Worm (Caenorhabditis elegans) whole organism, early embryonic: Measurements from ENCODE around the gene srx-136.

Experiments used
- B0310.2 ChIP-seq: sonication (generic microtip); optimal IDR thresholded peaks from 2 replicates; lab custom pipeline; 2016; ENCODE audit warnings: mild to moderate bottlenecking, missing genetic modification characterization, missing compliant biosample characterization
- F13C5.2 ChIP-seq: sonication (generic microtip); optimal IDR thresholded peaks from 2 replicates; lab custom pipeline; 2017; ENCODE audit warnings: mild to moderate bottlenecking, missing genetic modification characterization, inconsistent platforms, missing compliant biosample characterization
- aly-1 ChIP-seq: sonication (generic microtip); optimal IDR thresholded peaks from 2 replicates; lab custom pipeline; 2016; ENCODE audit warnings: missing genetic modification characterization, missing compliant biosample characterization
- ama-1 ChIP-seq: fragments of 150-350 bp; optimal IDR thresholded peaks from 2 replicates; lab custom pipeline; 2014
- ceh-13 ChIP-seq: fragments of 200-800 bp; sonication (Bioruptor generic); optimal IDR thresholded peaks from 2 replicates; lab custom pipeline; 2018; ENCODE audit warnings: mild to moderate bottlenecking, missing genetic modification characterization, missing compliant biosample characterization
- ceh-36 ChIP-seq: sonication (generic microtip); optimal IDR thresholded peaks from 2 replicates; lab custom pipeline; 2016; ENCODE audit warnings: missing genetic modification characterization, inconsistent platforms, missing compliant biosample characterization
- ets-7 ChIP-seq: sonication (generic microtip); optimal IDR thresholded peaks from 2 replicates; lab custom pipeline; 2016; ENCODE audit warnings: missing genotype, missing genetic modification characterization, missing compliant biosample characterization
- flt-1 ChIP-seq: fragments of 200-800 bp; sonication (Bioruptor generic); IDR thresholded peaks from 2 replicates; pipeline ENCODE4 v1.3.6; 2022; ENCODE audit warnings: missing genetic modification characterization, missing compliant biosample characterization
- hmbx-1 ChIP-seq: sonication (generic microtip); optimal IDR thresholded peaks from 2 replicates; lab custom pipeline; 2016; ENCODE audit warnings: mild to moderate bottlenecking, missing genetic modification characterization, missing compliant biosample characterization
- hmg-4 ChIP-seq: fragments of 200-800 bp; sonication (Bioruptor generic); optimal IDR thresholded peaks from 2 replicates; lab custom pipeline; 2018; ENCODE audit warnings: mild to moderate bottlenecking, missing genetic modification characterization, missing compliant biosample characterization
- hnd-1 ChIP-seq: sonication (generic microtip); optimal IDR thresholded peaks from 2 replicates; lab custom pipeline; 2016; ENCODE audit warnings: missing genetic modification characterization, missing compliant biosample characterization
- pes-1 ChIP-seq: fragments of 200-800 bp; sonication (Bioruptor generic); IDR thresholded peaks from 2 replicates; pipeline ENCODE4 v1.3.6; 2022; ENCODE audit warnings: missing genetic modification reagents, missing genetic modification characterization, missing compliant biosample characterization
- scrt-1 ChIP-seq: fragments of 200-800 bp; sonication (Bioruptor generic); IDR thresholded peaks from 2 replicates; pipeline ENCODE4 v1.3.6; 2022; ENCODE audit warnings: missing genetic modification characterization, missing compliant biosample characterization
- sea-1 ChIP-seq: fragments of 200-800 bp; sonication (Bioruptor generic); conservative IDR thresholded peaks from 2 replicates; pipeline ENCODE4 v1.3.6; 2022; ENCODE audit warnings: missing genetic modification characterization, missing compliant biosample characterization
- tbx-11 ChIP-seq: fragments of 200-800 bp; sonication (Bioruptor generic); IDR thresholded peaks from 2 replicates; pipeline ENCODE4 v1.3.6; 2022; ENCODE audit warnings: missing genetic modification characterization, missing compliant biosample characterization
- tbx-37 ChIP-seq: fragments of 200-800 bp; sonication (Bioruptor generic); conservative IDR thresholded peaks from 2 replicates; pipeline ENCODE4 v1.3.6; 2022; ENCODE audit warnings: missing genetic modification reagents, missing genetic modification characterization, missing compliant biosample characterization
- tra-4 ChIP-seq: sonication (generic microtip); optimal IDR thresholded peaks from 2 replicates; lab custom pipeline; 2017; ENCODE audit warnings: missing genetic modification characterization, missing compliant biosample characterization

The srx-136 gene

DNA sequence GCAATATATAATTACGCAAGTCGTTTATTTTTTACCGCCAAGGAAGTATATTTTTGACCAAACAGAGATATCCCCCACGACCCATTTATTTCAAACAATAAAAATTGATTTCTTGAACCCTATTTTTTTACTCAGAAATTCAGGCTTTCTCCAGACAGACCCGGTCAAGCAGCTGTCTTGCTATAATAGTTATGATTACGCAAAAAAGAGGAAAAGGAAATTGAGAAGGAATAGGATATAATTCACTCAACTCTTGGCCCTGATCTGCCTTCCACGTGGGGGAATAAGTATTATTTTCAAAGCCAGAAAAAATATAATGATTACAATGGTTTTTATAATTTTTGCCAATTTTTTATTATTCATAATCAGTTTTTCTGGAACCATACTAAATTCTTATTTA, at the start of gene srx-136:
srx-136 (plus strand) TSS at position 301 of the 400 bp plus-strand sequence.
- TF ChIP-seq sea-1 (GFP tag; lab: Robert Waterston, UW): no peak
- no peak for TF ChIP-seq pes-1 (GFP tag; lab: Robert Waterston, UW)
- TF ChIP-seq ceh-13: no peak
- TF ChIP-seq B0310.2 (tag; lab: Kevin White, UChicago): no peak
- TF ChIP-seq tra-4 (tag; lab: Kevin White, UChicago): no peak
- no peak for TF ChIP-seq aly-1 (tag; lab: Kevin White, UChicago)
- no peak for TF ChIP-seq scrt-1 (GFP tag; lab: Robert Waterston, UW)
- TF ChIP-seq ets-7 (tag; lab: Kevin White, UChicago): no peak
- TF ChIP-seq hnd-1 (tag; lab: Kevin White, UChicago): no peak
- TF ChIP-seq ama-1 (lab: Kevin White, UChicago): no peak
- no peak for TF ChIP-seq tbx-11 (GFP tag; lab: Robert Waterston, UW)
- no peak for TF ChIP-seq hmg-4 (GFP tag; lab: Kevin White, UChicago)

DNA sequence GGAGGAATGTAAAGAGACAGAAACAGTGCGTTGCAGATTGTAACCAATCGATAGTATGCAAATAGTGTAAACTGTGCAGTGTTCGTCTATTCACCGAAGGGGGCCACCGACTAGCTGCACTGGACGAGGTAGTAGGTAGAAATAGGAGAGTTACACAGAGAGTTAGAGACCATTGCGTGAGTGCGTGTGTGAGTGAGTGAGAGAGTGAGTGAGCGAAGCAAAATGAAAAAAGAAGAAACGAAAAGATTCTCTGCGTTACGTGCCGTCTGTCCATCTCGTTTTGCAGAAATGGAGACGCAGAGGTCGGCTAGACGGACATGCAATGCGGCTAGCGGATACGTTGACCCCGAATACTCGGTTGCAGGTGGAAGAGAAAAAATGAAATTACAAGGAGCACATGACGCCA, 48.8 kb upstream of the srx-136 start:
- TF ChIP-seq tbx-11 (GFP tag; lab: Robert Waterston, UW): no peak
- TF ChIP-seq F13C5.2: peak; percentile 44
- no peak for TF ChIP-seq ceh-13
- no peak for TF ChIP-seq B0310.2 (tag; lab: Kevin White, UChicago)
- TF ChIP-seq tra-4 (tag; lab: Kevin White, UChicago): no peak
- TF ChIP-seq hnd-1 (tag; lab: Kevin White, UChicago): no peak
- no peak for TF ChIP-seq scrt-1 (GFP tag; lab: Robert Waterston, UW)
- no peak for TF ChIP-seq tbx-37 (GFP tag; lab: Robert Waterston, UW)
- no peak for TF ChIP-seq ceh-36 (tag; lab: Kevin White, UChicago)
- TF ChIP-seq ama-1 (lab: Kevin White, UChicago): no peak
- TF ChIP-seq aly-1 (tag; lab: Kevin White, UChicago): peak; percentile 63
- TF ChIP-seq hmg-4 (GFP tag; lab: Kevin White, UChicago): peak; percentile 88

DNA sequence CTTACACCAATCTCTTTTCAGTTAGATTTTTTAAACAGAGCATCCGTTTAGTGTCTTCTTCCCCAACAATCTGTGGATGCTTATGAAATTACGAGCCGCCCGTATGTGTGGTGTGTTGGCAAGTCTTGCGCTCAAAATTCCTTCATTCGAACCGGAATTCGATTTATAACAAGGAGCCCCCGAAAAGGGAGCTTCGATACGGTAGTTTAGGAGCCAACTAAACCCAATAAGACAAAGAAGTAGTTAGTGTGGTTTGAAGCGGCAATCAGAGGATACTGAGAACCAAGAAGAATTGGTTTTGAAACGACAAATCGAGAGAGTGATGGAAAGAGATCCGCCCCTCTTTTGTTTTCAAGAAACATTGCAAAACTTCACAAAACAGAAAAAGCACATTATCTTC, 44.9 kb upstream of the srx-136 start:
- TF ChIP-seq flt-1 (GFP tag; lab: Robert Waterston, UW): no peak
- no peak for TF ChIP-seq scrt-1 (GFP tag; lab: Robert Waterston, UW)
- TF ChIP-seq hmg-4 (GFP tag; lab: Kevin White, UChicago): no peak
- no peak for TF ChIP-seq hmbx-1 (tag; lab: Kevin White, UChicago)
- TF ChIP-seq F13C5.2: no peak
- no peak for TF ChIP-seq ceh-13
- no peak for TF ChIP-seq ceh-36 (tag; lab: Kevin White, UChicago)
- no peak for TF ChIP-seq tbx-37 (GFP tag; lab: Robert Waterston, UW)
- TF ChIP-seq hnd-1 (tag; lab: Kevin White, UChicago): no peak
- no peak for TF ChIP-seq aly-1 (tag; lab: Kevin White, UChicago)
- no peak for TF ChIP-seq sea-1 (GFP tag; lab: Robert Waterston, UW)
- no peak for TF ChIP-seq pes-1 (GFP tag; lab: Robert Waterston, UW)

DNA sequence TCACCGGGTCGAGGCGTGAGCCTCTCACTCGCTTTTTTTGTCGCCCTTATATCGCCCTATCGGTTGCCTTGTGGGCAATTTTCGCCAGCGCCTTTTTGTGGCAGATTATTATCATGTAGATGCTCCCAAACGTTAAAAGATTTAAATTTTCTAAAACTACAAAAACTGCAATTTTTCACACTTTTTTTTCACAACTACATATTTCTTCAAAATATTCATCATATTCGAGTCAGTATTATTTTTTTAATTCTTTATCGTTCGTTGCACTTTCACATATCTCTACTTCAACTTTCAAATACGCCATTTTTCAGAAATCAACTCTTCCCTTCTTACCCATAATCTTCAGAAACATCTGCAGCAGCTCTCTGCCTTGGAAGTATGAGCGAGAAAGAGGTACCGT, 44.3 kb upstream of the srx-136 start, which contains the start of gene ceh-24:
ceh-24 (plus strand) TSS at position 301 of the 400 bp plus-strand sequence.
- no peak for TF ChIP-seq hmbx-1 (tag; lab: Kevin White, UChicago)
- no peak for TF ChIP-seq hmg-4 (GFP tag; lab: Kevin White, UChicago)
- no peak for TF ChIP-seq B0310.2 (tag; lab: Kevin White, UChicago)
- no peak for TF ChIP-seq scrt-1 (GFP tag; lab: Robert Waterston, UW)
- TF ChIP-seq flt-1 (GFP tag; lab: Robert Waterston, UW): no peak
- TF ChIP-seq hnd-1 (tag; lab: Kevin White, UChicago): no peak
- TF ChIP-seq ets-7 (tag; lab: Kevin White, UChicago): no peak
- no peak for TF ChIP-seq aly-1 (tag; lab: Kevin White, UChicago)
- TF ChIP-seq sea-1 (GFP tag; lab: Robert Waterston, UW): no peak
- TF ChIP-seq tbx-37 (GFP tag; lab: Robert Waterston, UW): no peak
- TF ChIP-seq ceh-36 (tag; lab: Kevin White, UChicago): no peak

DNA sequence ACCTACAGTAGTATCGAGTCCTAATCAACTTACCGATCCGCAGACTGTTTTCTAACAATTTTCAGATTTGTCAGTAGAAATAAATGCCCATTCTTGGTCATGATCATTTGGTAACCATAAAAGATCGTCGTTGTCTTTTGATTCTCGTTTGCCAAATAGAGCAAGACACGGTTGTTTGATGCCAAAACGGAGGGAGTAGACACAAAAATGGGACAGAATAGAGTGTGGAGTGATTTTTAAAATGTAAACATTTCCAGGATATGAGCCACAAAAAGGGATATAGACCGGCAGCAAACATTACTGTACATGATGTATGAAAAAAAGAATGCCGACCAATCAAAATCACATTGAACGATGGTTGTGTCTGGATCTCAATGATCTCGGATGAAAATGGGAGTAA, 40.4 kb upstream of the srx-136 start, which contains the start of gene F55B12.2:
F55B12.2 (minus strand) TSS at position 101 of the 400 bp plus-strand sequence.
- TF ChIP-seq flt-1 (GFP tag; lab: Robert Waterston, UW): no peak
- no peak for TF ChIP-seq hmg-4 (GFP tag; lab: Kevin White, UChicago)
- TF ChIP-seq tbx-11 (GFP tag; lab: Robert Waterston, UW): no peak
- no peak for TF ChIP-seq tra-4 (tag; lab: Kevin White, UChicago)
- TF ChIP-seq hnd-1 (tag; lab: Kevin White, UChicago): no peak
- no peak for TF ChIP-seq scrt-1 (GFP tag; lab: Robert Waterston, UW)
- no peak for TF ChIP-seq ets-7 (tag; lab: Kevin White, UChicago)
- no peak for TF ChIP-seq B0310.2 (tag; lab: Kevin White, UChicago)
- no peak for TF ChIP-seq pes-1 (GFP tag; lab: Robert Waterston, UW)
- no peak for TF ChIP-seq tbx-37 (GFP tag; lab: Robert Waterston, UW)
- TF ChIP-seq F13C5.2: no peak
- no peak for TF ChIP-seq sea-1 (GFP tag; lab: Robert Waterston, UW)
- TF ChIP-seq ceh-36 (tag; lab: Kevin White, UChicago): no peak
- TF ChIP-seq hmbx-1 (tag; lab: Kevin White, UChicago): no peak

DNA sequence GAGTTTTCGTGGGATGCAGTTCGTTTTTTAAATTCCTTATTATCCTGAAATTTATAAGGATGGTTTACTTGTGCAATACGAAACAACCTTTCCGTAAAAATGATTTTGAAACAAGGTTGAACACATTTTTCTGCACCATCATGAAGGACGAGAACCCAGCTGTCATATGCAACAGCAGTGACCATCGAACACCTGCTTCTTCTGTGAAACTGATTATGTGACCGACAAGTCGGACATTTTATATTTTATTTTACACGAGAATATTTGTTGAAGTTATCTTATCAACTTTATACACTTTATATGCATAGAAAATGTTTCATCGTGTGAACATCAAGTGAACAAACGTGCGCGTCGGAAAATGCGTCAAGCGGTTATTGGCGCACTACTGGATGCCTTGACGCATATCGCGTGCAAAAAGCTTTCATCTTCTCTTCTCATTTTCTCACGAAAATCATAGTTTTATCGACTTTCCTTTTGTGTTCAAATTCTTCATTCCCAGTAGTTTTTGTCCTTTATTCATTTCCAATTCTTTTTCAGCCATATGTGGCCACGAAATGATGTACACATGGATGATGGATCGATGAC, 38.3 kb upstream of the srx-136 start, which contains the start of gene sel-10:
sel-10 (plus strand) TSS at position 538 of the 585 bp plus-strand sequence.
- peak; percentile 30 for TF ChIP-seq F13C5.2
- TF ChIP-seq ceh-13: no peak

DNA sequence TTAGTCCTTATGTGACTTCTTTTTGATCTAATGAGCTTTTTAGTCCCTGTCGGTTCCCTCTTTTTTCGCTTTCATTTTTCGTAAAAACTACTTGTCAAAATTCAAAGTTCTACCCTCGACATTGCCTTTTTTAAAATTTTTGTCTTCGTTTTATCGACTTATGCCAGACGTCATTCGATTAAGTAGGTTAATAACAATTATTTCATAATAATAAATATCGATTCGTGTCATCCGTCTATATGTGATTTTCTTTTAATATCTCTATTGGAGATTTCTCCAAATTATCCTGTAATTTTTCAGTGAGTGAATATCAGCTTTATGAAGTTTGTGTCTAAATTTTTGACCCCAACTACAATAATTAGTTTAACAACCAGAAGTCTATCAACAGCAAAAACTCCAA, 34.5 kb upstream of the srx-136 start, which contains the start of gene hpo-31:
hpo-31 (plus strand) TSS at position 301 of the 400 bp plus-strand sequence.
- TF ChIP-seq ceh-13 (no peak), hmbx-1 (tag; lab: Kevin White, UChicago) (no peak), B0310.2 (tag; lab: Kevin White, UChicago) (no peak), ceh-36 (tag; lab: Kevin White, UChicago) (no peak), sea-1 (GFP tag; lab: Robert Waterston, UW) (no peak), flt-1 (GFP tag; lab: Robert Waterston, UW) (no peak), hmg-4 (GFP tag; lab: Kevin White, UChicago) (no peak)
